Worm (Caenorhabditis elegans) whole organism, L1 larva: Measurements from ENCODE around the gene F32D8.12.

Experiments
- ces-1 ChIP-seq: fragments of 150-350 bp; optimal IDR thresholded peaks from 2 replicates; lab custom pipeline; 2014; ENCODE audit warnings: missing biosample characterization, missing genetic modification reagents, missing genetic modification characterization
- dpl-1 ChIP-seq, 3 experiments: fragments of 150-350 bp in 2 of 3; sonication (generic microtip) in 1 of 3; optimal IDR thresholded peaks; 2 replicates each; lab custom pipeline; 2014 to 2017; ENCODE audit warnings: missing biosample characterization in 3 of 3, missing genetic modification characterization in 3 of 3, missing genetic modification reagents in 3 of 3
- egl-27 ChIP-seq, 2 experiments: fragments of 150-350 bp in 1 of 2; sonication (generic microtip); optimal IDR thresholded peaks; 3 replicates each; lab custom pipeline; 2017 to 2018; ENCODE audit warnings: missing biosample characterization in 2 of 2, missing genetic modification characterization in 2 of 2, missing genetic modification reagents in 2 of 2
- hpl-2 ChIP-seq: fragments of 150-350 bp; optimal IDR thresholded peaks from 2 replicates; lab custom pipeline; 2014; ENCODE audit warnings: missing biosample characterization, missing genetic modification reagents, missing genetic modification characterization
- lin-35 ChIP-seq, 2 experiments: fragments of 150-350 bp; optimal IDR thresholded peaks; 2 replicates each; lab custom pipeline; 2014; ENCODE audit warnings: missing biosample characterization in 2 of 2, missing genetic modification characterization in 2 of 2, missing genetic modification reagents in 2 of 2
- lin-39 ChIP-seq: fragments of 150-350 bp; optimal IDR thresholded peaks from 2 replicates; lab custom pipeline; 2014; ENCODE audit warnings: missing biosample characterization, missing genetic modification reagents, missing genetic modification characterization
- mdl-1 ChIP-seq, 2 experiments: fragments of 150-350 bp; optimal IDR thresholded peaks; 2 replicates each; lab custom pipeline; 2014 to 2017; ENCODE audit warnings: missing biosample characterization in 2 of 2, missing genetic modification characterization in 2 of 2, inconsistent platforms in 1 of 2
- nhr-237 ChIP-seq: fragments of 150-350 bp; optimal IDR thresholded peaks from 2 replicates; lab custom pipeline; 2014; ENCODE audit warnings: missing biosample characterization, missing genetic modification characterization
- nhr-77 ChIP-seq: fragments of 150-350 bp; optimal IDR thresholded peaks from 2 replicates; lab custom pipeline; 2014; ENCODE audit warnings: missing biosample characterization, missing genetic modification characterization
- nhr-90 ChIP-seq: sonication (generic microtip); optimal IDR thresholded peaks from 2 replicates; lab custom pipeline; 2016; ENCODE audit warnings: mild to moderate bottlenecking, missing genetic modification characterization, missing compliant biosample characterization; ENCODE audit not compliant: poor library complexity
- skn-1 ChIP-seq: fragments of 150-350 bp; optimal IDR thresholded peaks from 2 replicates; lab custom pipeline; 2014; ENCODE audit warnings: missing biosample characterization, missing genetic modification characterization
- snpc-4 ChIP-seq: fragments of 150-350 bp; optimal IDR thresholded peaks from 2 replicates; lab custom pipeline; 2014; ENCODE audit warnings: missing biosample characterization, missing genetic modification characterization

ce11 chrV:10859048-10859637 lies 31.7 kb downstream of the F32D8.12 start:
- TF ChIP-seq hpl-2 (GFP tag; lab: Kevin White, UChicago) (no peak), snpc-4 (tag; lab: Kevin White, UChicago) (no peak), mdl-1 (tag; optimal IDR thresholded peaks at IDR 0.05; lab: Kevin White, UChicago) (peak in 1 of 2 experiments; percentile 24), nhr-90 (tag; lab: Kevin White, UChicago) (peak; percentile 21), skn-1 (tag; lab: Kevin White, UChicago) (no peak), lin-35 (GFP tag; optimal IDR thresholded peaks at IDR 0.05; lab: Kevin White, UChicago) (peak in 1 of 2 experiments; percentile 49), egl-27 (tag; optimal IDR thresholded peaks at IDR 0.05; lab: Kevin White, UChicago) (no peak), dpl-1 (GFP tag; optimal IDR thresholded peaks at IDR 0.05; lab: Kevin White, UChicago) (no peak), lin-39 (tag; lab: Kevin White, UChicago) (no peak), nhr-237 (tag; lab: Kevin White, UChicago) (no peak), nhr-77 (no peak), ces-1 (GFP tag; lab: Kevin White, UChicago) (no peak)
